Fruit fly (Drosophila melanogaster) Kc167 (cell line): ENCODE measurements around the gene CG32576.

Experiments
- Sin3A ChIP-seq: fragments of >200 bp; optimal IDR thresholded peaks from 2 replicates; lab custom pipeline; 2018; ENCODE audit warnings: missing external identifiers
- insv ChIP-seq: fragments of >200 bp; optimal IDR thresholded peaks from 3 replicates; lab custom pipeline; 2018; ENCODE audit warnings: missing external identifiers
- psq ChIP-seq: fragments of >200 bp; optimal IDR thresholded peaks from 2 replicates; lab custom pipeline; 2017; ENCODE audit warnings: missing external identifiers

- TF ChIP-seq psq (no peak), insv (lab: Kevin White, UChicago) (no peak), Sin3A (lab: Kevin White, UChicago) (no peak)
Observed at dm6 chrX:16266437-16266836, 21.9 kb downstream of the CG32576 start, which contains the start of gene CG12507.
